Worm (Caenorhabditis elegans): ENCODE measurements around the gene mecr-1.

DNA sequence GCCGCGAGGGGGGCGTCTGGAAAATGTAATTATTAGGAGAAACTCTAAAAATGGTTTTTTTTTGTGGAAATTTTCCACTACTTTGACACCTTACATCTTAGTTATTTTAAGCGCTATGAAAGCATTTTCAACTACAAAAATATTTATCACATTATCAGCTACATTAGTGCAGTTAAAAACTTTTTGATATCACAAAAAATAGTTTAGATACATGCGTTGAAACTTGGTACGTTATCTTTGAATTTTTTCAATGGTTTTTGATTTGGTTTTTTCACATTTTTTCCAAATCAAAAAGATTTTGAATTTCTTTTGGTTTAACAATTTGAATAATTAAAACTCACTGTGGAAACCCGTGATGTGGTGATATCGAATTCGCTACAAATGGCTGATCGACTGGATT lies 24.1 kb downstream of the mecr-1 start:
- no peak for TF ChIP-seq nhr-11 (tag; optimal IDR thresholded peaks at IDR 0.05)
- no peak for TF ChIP-seq nhr-77 (tag; optimal IDR thresholded peaks at IDR 0.05)
